Worm (Caenorhabditis elegans) whole organism, midembryonic: ENCODE data around the gene F26G1.2.

Source experiments
- flt-1 ChIP-seq: fragments of 200-800 bp; sonication (Bioruptor generic); IDR thresholded peaks from 2 replicates; pipeline ENCODE4 v1.3.6; 2022; ENCODE audit warnings: missing genetic modification characterization, missing compliant biosample characterization
- ref-1 ChIP-seq: fragments of 200-800 bp; sonication (Bioruptor generic); conservative IDR thresholded peaks from 2 replicates; pipeline ENCODE4 v1.3.6; 2022; ENCODE audit warnings: missing genetic modification reagents, missing genetic modification characterization, missing compliant biosample characterization
- tab-1 ChIP-seq: fragments of 200-800 bp; sonication (Bioruptor generic); IDR thresholded peaks from 2 replicates; pipeline ENCODE4 v1.3.6; 2022; ENCODE audit warnings: missing genetic modification characterization, missing compliant biosample characterization
- ztf-23 ChIP-seq: fragments of 200-800 bp; sonication (Bioruptor generic); IDR thresholded peaks from 2 replicates; pipeline ENCODE4 v1.3.6; 2022; ENCODE audit warnings: missing genetic modification reagents, missing genetic modification characterization, missing compliant biosample characterization

ce11 chrII:4795461-4795860 is 32.6 kb downstream of the F26G1.2 start, which contains the start of gene C33F10.4:
- TF ChIP-seq ref-1 (GFP tag; lab: Robert Waterston, UW): no peak
- TF ChIP-seq flt-1 (GFP tag; lab: Robert Waterston, UW): no peak
- no peak for TF ChIP-seq ztf-23 (GFP tag; lab: Robert Waterston, UW)
- no peak for TF ChIP-seq tab-1 (GFP tag; lab: Robert Waterston, UW)
